Fruit fly (Drosophila melanogaster): ENCODE results near the gene Idh.

The Idh gene

DNA sequence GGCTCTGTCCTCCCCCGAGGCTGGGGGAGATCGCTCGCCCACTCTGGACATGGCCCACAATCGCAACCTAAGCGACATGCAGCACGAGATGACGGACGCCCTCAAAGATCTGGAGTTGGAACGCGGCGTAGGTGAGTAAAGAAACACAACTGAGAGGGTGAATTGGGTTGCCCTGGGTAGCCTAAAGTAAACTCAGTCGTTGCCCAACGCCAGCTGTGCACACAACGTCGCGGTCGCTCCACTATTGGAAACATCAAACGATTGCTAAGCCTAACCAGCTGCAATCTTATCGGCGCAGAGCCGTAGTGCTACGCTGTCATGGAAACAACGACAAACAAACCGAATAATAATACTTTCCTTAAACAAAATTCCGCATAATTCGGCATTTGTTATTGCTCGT lies 13.4 kb downstream of the Idh start (continued):
- no peak for TF ChIP-seq CG4404 (GFP tag; IDR thresholded peaks at IDR 0.05)
- peak; percentile 4 for TF ChIP-seq bab2 (GFP tag; optimal IDR thresholded peaks at IDR 0.05)
- no peak for TF ChIP-seq Ets97D (GFP tag; optimal IDR thresholded peaks at IDR 0.05)
- TF ChIP-seq CG10979 (tag; optimal IDR thresholded peaks at IDR 0.05): no peak
- no peak for TF ChIP-seq twi (tag; optimal IDR thresholded peaks at IDR 0.05)
- TF ChIP-seq stc (GFP tag; IDR thresholded peaks at IDR 0.05): peak; percentile 34; the same call in 1 of the 2 replicates
- TF ChIP-seq danr (GFP tag; IDR thresholded peaks at IDR 0.05): no peak
- TF ChIP-seq HLH4C (GFP tag; IDR thresholded peaks at IDR 0.05; ENCODE audit: partially characterized antibody): no peak
- TF ChIP-seq pan (optimal IDR thresholded peaks at IDR 0.05): no peak
- peak in 1 of 2 experiments; percentile 64 for TF ChIP-seq pan (GFP tag; optimal IDR thresholded peaks at IDR 0.05 in 1 of 2, IDR thresholded peaks at IDR 0.05 in 1 of 2)
- TF ChIP-seq lola (GFP tag; optimal IDR thresholded peaks at IDR 0.05): no peak
- no peak for TF ChIP-seq tll (GFP tag; optimal IDR thresholded peaks at IDR 0.05)
- peak; percentile 40; the same call in 1 of the 3 replicates for TF ChIP-seq otp (GFP tag; IDR thresholded peaks at IDR 0.05)
- no peak for TF ChIP-seq chif (GFP tag; optimal IDR thresholded peaks at IDR 0.05)
- peak; percentile 20 for TF ChIP-seq Jarid2 (GFP tag; optimal IDR thresholded peaks at IDR 0.05)
- no peak for TF ChIP-seq sna (GFP tag; IDR thresholded peaks at IDR 0.05; ENCODE audit: partially characterized antibody)
- no peak for TF ChIP-seq Stat92E (GFP tag; optimal IDR thresholded peaks at IDR 0.05)
- peak; percentile 28 for TF ChIP-seq B-H2 (GFP tag; optimal IDR thresholded peaks at IDR 0.05)
- TF ChIP-seq crol (GFP tag; IDR thresholded peaks at IDR 0.05): no peak
- no peak for TF ChIP-seq bbx (GFP tag; IDR thresholded peaks at IDR 0.05; ENCODE audit: partially characterized antibody)
- TF ChIP-seq zen2 (GFP tag; IDR thresholded peaks at IDR 0.05; ENCODE audit: partially characterized antibody): no peak
- no peak for TF ChIP-seq Bgb (GFP tag; IDR thresholded peaks at IDR 0.05; ENCODE audit: partially characterized antibody)
- TF ChIP-seq CG11093 (GFP tag; IDR thresholded peaks at IDR 0.05): no peak
- TF ChIP-seq NfI (GFP tag; optimal IDR thresholded peaks at IDR 0.05): no peak
- no peak for TF ChIP-seq Abd-B (GFP tag; optimal IDR thresholded peaks at IDR 0.05)
- TF ChIP-seq org-1 (GFP tag; optimal IDR thresholded peaks at IDR 0.05): peak; percentile 36
- no peak for TF ChIP-seq cato (GFP tag; optimal IDR thresholded peaks at IDR 0.05; ENCODE audit: borderline replicate concordance)
- no peak for TF ChIP-seq rib (GFP tag; IDR thresholded peaks at IDR 0.05)
- no peak for TF ChIP-seq CG9797 (GFP tag; optimal IDR thresholded peaks at IDR 0.05)
- TF ChIP-seq Nf-YB (GFP tag; optimal IDR thresholded peaks at IDR 0.05): no peak
- TF ChIP-seq Ssrp (tag; optimal IDR thresholded peaks at IDR 0.05): no peak
- TF ChIP-seq jumu (GFP tag; optimal IDR thresholded peaks at IDR 0.05): no peak
- TF ChIP-seq CG13894 (tag; optimal IDR thresholded peaks at IDR 0.05): no peak
- no peak for TF ChIP-seq CG12236 (GFP tag; optimal IDR thresholded peaks at IDR 0.05)
- TF ChIP-seq CG34422 (GFP tag; IDR thresholded peaks at IDR 0.05): no peak
- peak; percentile 45; the same call in 1 of the 2 replicates for TF ChIP-seq HLH3B (GFP tag; IDR thresholded peaks at IDR 0.05)
- TF ChIP-seq Lim3 (GFP tag; IDR thresholded peaks at IDR 0.05): no peak
- TF ChIP-seq CG4730 (GFP tag; IDR thresholded peaks at IDR 0.05): no peak
- TF ChIP-seq YL-1 (GFP tag; optimal IDR thresholded peaks at IDR 0.05): no peak
- TF ChIP-seq CG13296 (GFP tag; optimal IDR thresholded peaks at IDR 0.05): no peak
- TF ChIP-seq fd3F (GFP tag; optimal IDR thresholded peaks at IDR 0.05): peak; percentile 17
- peak; percentile 50 for TF ChIP-seq CG10209 (GFP tag; optimal IDR thresholded peaks at IDR 0.05)
- no peak for TF ChIP-seq ham (GFP tag; IDR thresholded peaks at IDR 0.05)
- TF ChIP-seq disco-r (GFP tag; optimal IDR thresholded peaks at IDR 0.05): no peak
- no peak for TF ChIP-seq ftz-f1 (GFP tag; optimal IDR thresholded peaks at IDR 0.05)
- TF ChIP-seq Antp (GFP tag; optimal IDR thresholded peaks at IDR 0.05): no peak
- TF ChIP-seq unpg (GFP tag; optimal IDR thresholded peaks at IDR 0.05): no peak
- no peak for TF ChIP-seq CG17912 (GFP tag; optimal IDR thresholded peaks at IDR 0.05)
- no peak for TF ChIP-seq kah (GFP tag; optimal IDR thresholded peaks at IDR 0.05)
- peak; percentile 79; the same call in 2 of the 3 replicates for TF ChIP-seq gce (GFP tag; IDR thresholded peaks at IDR 0.05)

Measured in whole organism, embryonic.